Worm (Caenorhabditis elegans) whole organism, L4 larva: ENCODE results near the gene srg-44.

Experiments
- ces-1 ChIP-seq: fragments of 150-350 bp; sonication (generic microtip); optimal IDR thresholded peaks from 4 replicates; lab custom pipeline; 2014; ENCODE audit warnings: missing biosample characterization, missing genetic modification reagents, missing genetic modification characterization
- dve-1 ChIP-seq: sonication (generic microtip); optimal IDR thresholded peaks from 2 replicates; lab custom pipeline; 2017; ENCODE audit warnings: antibody characterized with exemption, mild to moderate bottlenecking, missing genetic modification characterization, missing compliant biosample characterization; ENCODE audit not compliant: insufficient read depth
- lin-15B ChIP-seq: fragments of 150-350 bp; sonication (generic microtip); optimal IDR thresholded peaks from 3 replicates; lab custom pipeline; 2014; ENCODE audit warnings: missing biosample characterization, missing genetic modification characterization
- nhr-48 ChIP-seq: sonication (generic microtip); optimal IDR thresholded peaks from 2 replicates; lab custom pipeline; 2016; ENCODE audit warnings: mild to moderate bottlenecking, missing genetic modification characterization, missing compliant biosample characterization
- zag-1 ChIP-seq: fragments of 150-350 bp; optimal IDR thresholded peaks from 2 replicates; lab custom pipeline; 2014; ENCODE audit warnings: missing biosample characterization, missing genetic modification characterization

- TF ChIP-seq lin-15B (tag; lab: Kevin White, UChicago) (no peak), nhr-48 (tag; lab: Kevin White, UChicago) (no peak), dve-1 (tag; lab: Kevin White, UChicago) (no peak), zag-1 (tag; lab: Kevin White, UChicago) (no peak), ces-1 (no peak)
These were observed 21.5 kb downstream of the srg-44 start, which contains the start of gene lsy-27 for ce11 chrV:17350093-17350492.
